Worm (Caenorhabditis elegans) whole organism, L4 larva: ENCODE results near the gene timm-17B.1.

Experiments
- D1046.2 ChIP-seq: fragments of 200-800 bp; sonication (Bioruptor generic); IDR thresholded peaks from 2 replicates; pipeline ENCODE4 v1.3.6; 2022; ENCODE audit warnings: missing genetic modification characterization, missing compliant biosample characterization
- F49E8.2 ChIP-seq: sonication (generic microtip); optimal IDR thresholded peaks from 2 replicates; lab custom pipeline; 2016; ENCODE audit warnings: missing compliant biosample characterization, mild to moderate bottlenecking, missing genetic modification characterization, borderline replicate concordance
- Y48G9A.11 ChIP-seq: fragments of 200-800 bp; sonication (Bioruptor generic); IDR thresholded peaks from 2 replicates; pipeline ENCODE4 v1.3.6; 2022; ENCODE audit warnings: missing genetic modification reagents, missing genetic modification characterization, missing compliant biosample characterization
- ZK546.5 ChIP-seq, 2 experiments: sonication (generic microtip); optimal IDR thresholded peaks; 2 replicates each; lab custom pipeline; 2017; ENCODE audit warnings: missing biosample characterization in 2 of 2, missing genetic modification characterization in 2 of 2
- aha-1 ChIP-seq: fragments of 150-350 bp; peaks from one replicate; lab custom pipeline; 2014; ENCODE audit warnings: missing biosample characterization, missing genetic modification characterization
- ama-1 ChIP-seq: fragments of 150-350 bp; optimal IDR thresholded peaks from 2 replicates; lab custom pipeline; 2014; ENCODE audit warnings: inconsistent platforms, mixed read lengths
- arid-1 ChIP-seq: fragments of 200-800 bp; sonication (Bioruptor generic); conservative IDR thresholded peaks from 2 replicates; pipeline ENCODE4 v1.3.6; 2022; ENCODE audit warnings: missing genetic modification reagents, missing genetic modification characterization, missing compliant biosample characterization
- ctbp-1 ChIP-seq: fragments of 200-800 bp; sonication (Bioruptor generic); IDR thresholded peaks from 2 replicates; pipeline ENCODE4 v1.3.6; 2022; ENCODE audit warnings: missing genetic modification reagents, missing genetic modification characterization, missing compliant biosample characterization
- daf-16 ChIP-seq, 3 experiments: sonication (generic microtip); optimal IDR thresholded peaks; 2 replicates each; lab custom pipeline; 2016 to 2017; ENCODE audit warnings: missing genetic modification characterization in 3 of 3, missing genetic modification reagents in 3 of 3, mild to moderate bottlenecking in 2 of 3, missing compliant biosample characterization in 2 of 3, missing biosample characterization in 1 of 3, moderate library complexity in 1 of 3
- daf-8 ChIP-seq: fragments of 200-800 bp; sonication (Bioruptor generic); IDR thresholded peaks from 2 replicates; pipeline ENCODE4 v1.3.6; 2022; ENCODE audit warnings: missing genetic modification characterization, missing compliant biosample characterization
- dmd-6 ChIP-seq: fragments of 200-800 bp; sonication (Bioruptor generic); IDR thresholded peaks from 2 replicates; pipeline ENCODE4 v1.3.6; 2022; ENCODE audit warnings: missing genetic modification reagents, missing genetic modification characterization, missing compliant biosample characterization
- dmd-8 ChIP-seq: fragments of 200-800 bp; sonication (Bioruptor generic); IDR thresholded peaks from 2 replicates; pipeline ENCODE4 v1.3.6; 2022; ENCODE audit warnings: missing genetic modification characterization, missing compliant biosample characterization
- dve-1 ChIP-seq: sonication (generic microtip); optimal IDR thresholded peaks from 2 replicates; lab custom pipeline; 2017; ENCODE audit warnings: antibody characterized with exemption, mild to moderate bottlenecking, missing genetic modification characterization, missing compliant biosample characterization; ENCODE audit not compliant: insufficient read depth
- egl-43 ChIP-seq: fragments of 200-800 bp; sonication (Bioruptor generic); IDR thresholded peaks from 2 replicates; pipeline ENCODE4 v1.3.6; 2022; ENCODE audit warnings: missing genetic modification reagents, missing genetic modification characterization, missing compliant biosample characterization
- hlh-30 ChIP-seq: sonication (generic microtip); optimal IDR thresholded peaks from 2 replicates; lab custom pipeline; 2017; ENCODE audit warnings: antibody characterized with exemption, mild to moderate bottlenecking, missing genetic modification characterization, missing compliant biosample characterization; ENCODE audit not compliant: insufficient read depth
- hmg-1.1 ChIP-seq: fragments of 200-800 bp; sonication (Bioruptor generic); IDR thresholded peaks from 2 replicates; pipeline ENCODE4 v1.3.6; 2022; ENCODE audit warnings: missing genetic modification reagents, missing genetic modification characterization, missing compliant biosample characterization
- lin-38 ChIP-seq: fragments of 200-800 bp; sonication (Bioruptor generic); IDR thresholded peaks from 2 replicates; pipeline ENCODE4 v1.3.6; 2022; ENCODE audit warnings: missing genetic modification reagents, missing genetic modification characterization, missing compliant biosample characterization
- lir-3 ChIP-seq: sonication (generic microtip); optimal IDR thresholded peaks from 2 replicates; lab custom pipeline; 2016; ENCODE audit warnings: mild to moderate bottlenecking, missing genetic modification characterization, missing compliant biosample characterization
- lsy-2 ChIP-seq, 2 experiments: fragments of 150-350 bp in 1 of 2; sonication (generic microtip) in 1 of 2; optimal IDR thresholded peaks; 2 replicates each; lab custom pipeline; 2014 to 2017; ENCODE audit warnings: missing biosample characterization in 2 of 2, missing genetic modification characterization in 2 of 2
- madf-9 ChIP-seq: fragments of 200-800 bp; sonication (Bioruptor generic); conservative IDR thresholded peaks from 2 replicates; pipeline ENCODE4 v1.3.6; 2022; ENCODE audit warnings: missing genetic modification reagents, missing genetic modification characterization, missing compliant biosample characterization
- mdt-29 ChIP-seq: fragments of 200-800 bp; sonication (Bioruptor generic); IDR thresholded peaks from 2 replicates; pipeline ENCODE4 v1.3.6; 2022; ENCODE audit warnings: missing genetic modification reagents, missing genetic modification characterization, missing compliant biosample characterization
- mes-2 ChIP-seq: sonication (generic microtip); optimal IDR thresholded peaks from 2 replicates; lab custom pipeline; 2016; ENCODE audit warnings: missing genotype, mild to moderate bottlenecking, missing genetic modification characterization, missing compliant biosample characterization; ENCODE audit not compliant: poor library complexity, severe bottlenecking
- mxl-3 ChIP-seq: fragments of 200-800 bp; sonication (Bioruptor generic); optimal IDR thresholded peaks from 2 replicates; lab custom pipeline; 2018; ENCODE audit warnings: mild to moderate bottlenecking, missing genetic modification characterization, missing compliant biosample characterization
- nhr-28 ChIP-seq: fragments of 150-350 bp; optimal IDR thresholded peaks from 2 replicates; lab custom pipeline; 2014; ENCODE audit warnings: missing biosample characterization, missing genetic modification characterization
- nhr-42 ChIP-seq: fragments of 200-800 bp; sonication (Bioruptor generic); IDR thresholded peaks from 2 replicates; pipeline ENCODE4 v1.3.6; 2022; ENCODE audit warnings: missing genetic modification characterization, missing compliant biosample characterization
- pha-4 ChIP-seq, 2 experiments: fragments of 150-350 bp in 1 of 2; fragments of 200-800 bp in 1 of 2; sonication (Bioruptor generic) in 1 of 2; IDR thresholded peaks in 1 of 2; optimal IDR thresholded peaks in 1 of 2; 2 replicates each; pipeline versions ENCODE4 v1.3.6 to Lab custom; 2014 to 2022; ENCODE audit warnings: missing genetic modification characterization in 2 of 2, missing genetic modification reagents in 2 of 2, missing biosample characterization in 1 of 2, missing compliant biosample characterization in 1 of 2
- pqm-1 ChIP-seq: sonication (generic microtip); optimal IDR thresholded peaks from 2 replicates; lab custom pipeline; 2017; ENCODE audit warnings: missing biosample characterization, missing genetic modification characterization
- rbr-2 ChIP-seq: sonication (generic microtip); optimal IDR thresholded peaks from 2 replicates; lab custom pipeline; 2016; ENCODE audit warnings: missing genotype, missing genetic modification characterization, missing compliant biosample characterization
- snpc-1.2 ChIP-seq: fragments of 200-800 bp; sonication (Bioruptor generic); IDR thresholded peaks from 2 replicates; pipeline ENCODE4 v1.3.6; 2022; ENCODE audit warnings: missing genetic modification reagents, missing genetic modification characterization, missing compliant biosample characterization
- zfp-3 ChIP-seq: fragments of 200-800 bp; sonication (Bioruptor generic); conservative IDR thresholded peaks from 2 replicates; pipeline ENCODE4 v1.3.6; 2022; ENCODE audit warnings: missing genetic modification reagents, missing genetic modification characterization, missing compliant biosample characterization

The timm-17B.1 gene

ce11 chrIV:4748408-4749105 lies 3.3 kb upstream of the timm-17B.1 start, which contains the start of gene cyc-2.1 (continued):
- TF ChIP-seq pha-4 (GFP tag; IDR thresholded peaks at IDR 0.05; lab: Robert Waterston, UW) (peak; percentile 65; the same call in 1 of the 2 replicates), pha-4 (tag; optimal IDR thresholded peaks at IDR 0.05; lab: Kevin White, UChicago) (no peak), snpc-1.2 (GFP tag; lab: Robert Waterston, UW) (peak; percentile 82), mxl-3 (GFP tag; lab: Kevin White, UChicago) (peak; percentile 45), pqm-1 (tag; lab: Kevin White, UChicago) (peak; percentile 5), ZK546.5 (tag; optimal IDR thresholded peaks at IDR 0.05; lab: Kevin White, UChicago) (no peak), dmd-6 (GFP tag; lab: Robert Waterston, UW) (peak; percentile 63)

ce11 chrIV:4747553-4747952 lies 2.3 kb upstream of the timm-17B.1 start, which contains the start of gene tctn-1:
Gene tctn-1 (minus strand): TSS chrIV:4747832.
- TF ChIP-seq daf-16 (GFP tag; optimal IDR thresholded peaks at IDR 0.05; lab: Kevin White, UChicago) (peak in 1 of 2 experiments; percentile 22), daf-16 (tag; optimal IDR thresholded peaks at IDR 0.05; lab: Kevin White, UChicago) (peak; percentile 21), mxl-3 (GFP tag; lab: Kevin White, UChicago) (no peak), mes-2 (peak; percentile 9), dmd-8 (GFP tag; lab: Robert Waterston, UW) (0 out of 2 replicates have a peak, but pooled peaks have one; percentile 15), lin-38 (GFP tag; lab: Robert Waterston, UW) (peak; percentile 35; the same call in 1 of the 2 replicates), lsy-2 (tag; optimal IDR thresholded peaks at IDR 0.05; lab: Kevin White, UChicago) (peak in 1 of 2 experiments; percentile 41), Y48G9A.11 (0 out of 2 replicates have a peak, but pooled peaks have one; percentile 8), ama-1 (lab: Kevin White, UChicago) (peak; percentile 86), arid-1 (GFP tag; lab: Robert Waterston, UW) (0 out of 2 replicates have a peak, but pooled peaks have one; percentile 20), daf-8 (GFP tag; lab: Robert Waterston, UW) (no peak), dmd-6 (GFP tag; lab: Robert Waterston, UW) (peak; percentile 23; the same call in 1 of the 2 replicates), mdt-29 (GFP tag; lab: Robert Waterston, UW) (0 out of 2 replicates have a peak, but pooled peaks have one; percentile 26), dve-1 (tag; lab: Kevin White, UChicago) (peak; percentile 7), D1046.2 (GFP tag; lab: Robert Waterston, UW) (no peak), hmg-1.1 (GFP tag; lab: Robert Waterston, UW) (0 out of 2 replicates have a peak, but pooled peaks have one; percentile 27), ctbp-1 (GFP tag; lab: Robert Waterston, UW) (0 out of 2 replicates have a peak, but pooled peaks have one; percentile 14), madf-9 (0 out of 2 replicates have a peak, but pooled peaks have one; percentile 16), hlh-30 (tag; lab: Kevin White, UChicago) (no peak), zfp-3 (GFP tag; lab: Robert Waterston, UW) (peak; percentile 18; the same call in 1 of the 2 replicates), aha-1 (peak; percentile 22)

ce11 chrIV:4744167-4744566 lies 1.1 kb downstream of the timm-17B.1 start, which contains the start of gene hoe-1:
Gene hoe-1 (minus strand): TSS chrIV:4744267.
- TF ChIP-seq lin-38 (GFP tag; lab: Robert Waterston, UW) (peak; percentile 43; the same call in 1 of the 2 replicates), rbr-2 (tag; lab: Kevin White, UChicago) (no peak), lir-3 (tag; lab: Kevin White, UChicago) (no peak), arid-1 (GFP tag; lab: Robert Waterston, UW) (no peak), daf-8 (GFP tag; lab: Robert Waterston, UW) (no peak), nhr-42 (GFP tag; lab: Robert Waterston, UW) (no peak), F49E8.2 (tag; lab: Kevin White, UChicago) (no peak), ctbp-1 (GFP tag; lab: Robert Waterston, UW) (no peak), egl-43 (GFP tag; lab: Robert Waterston, UW) (0 out of 2 replicates have a peak, but pooled peaks have one; percentile 24), nhr-28 (no peak)
- TF ChIP-seq, all 104 proteins: peak for 2
